Worm (Caenorhabditis elegans) whole organism, L2 larva: ENCODE results near the gene Y55H10A.2.
"Not testable (repeated sequence)": the region's sequence is repeated elsewhere in the genome, so short reads cannot be mapped to it uniquely, and the experiment has no call there.

Experiments used
- R02D3.7 ChIP-seq: fragments of 150-350 bp; optimal IDR thresholded peaks from 2 replicates; lab custom pipeline; 2014; ENCODE audit warnings: missing biosample characterization, missing genetic modification characterization
- ZK546.5 ChIP-seq: sonication (generic microtip); optimal IDR thresholded peaks from 2 replicates; lab custom pipeline; 2017; ENCODE audit warnings: missing biosample characterization, missing genetic modification characterization
- aly-2 ChIP-seq: fragments of 150-350 bp; optimal IDR thresholded peaks from 2 replicates; lab custom pipeline; 2014; ENCODE audit warnings: missing biosample characterization, missing genetic modification characterization
- ama-1 ChIP-seq: fragments of 150-350 bp; optimal IDR thresholded peaks from 2 replicates; lab custom pipeline; 2018; ENCODE audit warnings: inconsistent platforms
- blmp-1 ChIP-seq: sonication (generic microtip); optimal IDR thresholded peaks from 2 replicates; lab custom pipeline; 2017; ENCODE audit warnings: missing genetic modification characterization, mild to moderate bottlenecking, missing compliant biosample characterization, antibody characterized with exemption, moderate library complexity; ENCODE audit not compliant: insufficient read depth
- ceh-82 ChIP-seq: fragments of 150-350 bp; optimal IDR thresholded peaks from 2 replicates; lab custom pipeline; 2014; ENCODE audit warnings: missing biosample characterization, missing genetic modification characterization
- crh-2 ChIP-seq: sonication (generic microtip); optimal IDR thresholded peaks from 2 replicates; lab custom pipeline; 2017; ENCODE audit warnings: missing biosample characterization, missing genetic modification characterization
- egl-27 ChIP-seq: sonication (generic microtip); optimal IDR thresholded peaks from 3 replicates; lab custom pipeline; 2017; ENCODE audit warnings: missing biosample characterization, missing genetic modification reagents, missing genetic modification characterization
- elt-3 ChIP-seq: sonication (generic microtip); optimal IDR thresholded peaks from 2 replicates; lab custom pipeline; 2017; ENCODE audit warnings: missing biosample characterization, missing genetic modification characterization
- fos-1 ChIP-seq: fragments of 150-350 bp; optimal IDR thresholded peaks from 2 replicates; lab custom pipeline; 2014; ENCODE audit warnings: missing biosample characterization, missing genetic modification characterization
- gmeb-1 ChIP-seq: fragments of 150-350 bp; optimal IDR thresholded peaks from 2 replicates; lab custom pipeline; 2014; ENCODE audit warnings: missing biosample characterization, missing genetic modification characterization
- lin-13 ChIP-seq: fragments of 150-350 bp; optimal IDR thresholded peaks from 2 replicates; lab custom pipeline; 2014; ENCODE audit warnings: missing biosample characterization, missing genetic modification reagents, missing genetic modification characterization
- lin-39 ChIP-seq: fragments of 150-350 bp; optimal IDR thresholded peaks from 2 replicates; lab custom pipeline; 2014; ENCODE audit warnings: missing biosample characterization, missing genetic modification reagents, missing genetic modification characterization
- lsy-2 ChIP-seq, 2 experiments: fragments of 150-350 bp in 1 of 2; sonication (generic microtip) in 1 of 2; optimal IDR thresholded peaks; 2 replicates each; lab custom pipeline; 2014 to 2017; ENCODE audit warnings: missing biosample characterization in 2 of 2, missing genetic modification characterization in 2 of 2
- mab-5 ChIP-seq: fragments of 150-350 bp; optimal IDR thresholded peaks from 2 replicates; lab custom pipeline; 2014; ENCODE audit warnings: missing biosample characterization, missing genetic modification characterization
- mbf-1 ChIP-seq: sonication (generic microtip); optimal IDR thresholded peaks from 2 replicates; lab custom pipeline; 2017; ENCODE audit warnings: missing biosample characterization, missing genetic modification characterization
- nhr-10 ChIP-seq: sonication (generic microtip); optimal IDR thresholded peaks from 2 replicates; lab custom pipeline; 2017; ENCODE audit warnings: missing biosample characterization, missing genetic modification characterization
- nhr-11 ChIP-seq: fragments of 150-350 bp; optimal IDR thresholded peaks from 2 replicates; lab custom pipeline; 2014; ENCODE audit warnings: missing biosample characterization, missing genetic modification characterization
- nhr-12 ChIP-seq: fragments of 150-350 bp; optimal IDR thresholded peaks from 2 replicates; lab custom pipeline; 2014; ENCODE audit warnings: missing biosample characterization, missing genetic modification characterization
- nhr-23 ChIP-seq: fragments of 150-350 bp; optimal IDR thresholded peaks from 2 replicates; lab custom pipeline; 2014; ENCODE audit warnings: missing biosample characterization, missing genetic modification reagents, missing genetic modification characterization
- nhr-25 ChIP-seq: fragments of 150-350 bp; sonication (generic microtip); optimal IDR thresholded peaks from 3 replicates; lab custom pipeline; 2014; ENCODE audit warnings: missing biosample characterization, missing genetic modification characterization
- nhr-6 ChIP-seq: fragments of 150-350 bp; optimal IDR thresholded peaks from 2 replicates; lab custom pipeline; 2014; ENCODE audit warnings: missing biosample characterization, missing genetic modification characterization
- nhr-77 ChIP-seq: fragments of 150-350 bp; optimal IDR thresholded peaks from 2 replicates; lab custom pipeline; 2014; ENCODE audit warnings: missing biosample characterization, missing genetic modification characterization
- peb-1 ChIP-seq: fragments of 150-350 bp; optimal IDR thresholded peaks from 2 replicates; lab custom pipeline; 2014; ENCODE audit warnings: missing biosample characterization, missing genetic modification characterization
- sem-4 ChIP-seq: fragments of 150-350 bp; optimal IDR thresholded peaks from 2 replicates; lab custom pipeline; 2014; ENCODE audit warnings: missing biosample characterization, missing genetic modification reagents, missing genetic modification characterization
- skn-1 ChIP-seq: sonication (generic microtip); optimal IDR thresholded peaks from 2 replicates; lab custom pipeline; 2017; ENCODE audit warnings: missing biosample characterization, missing genetic modification characterization
- sma-3 ChIP-seq: sonication (generic microtip); optimal IDR thresholded peaks from 2 replicates; lab custom pipeline; 2016; ENCODE audit warnings: missing genetic modification reagents, missing genetic modification characterization, missing compliant biosample characterization
- sma-9 ChIP-seq, 2 experiments: fragments of 150-350 bp in 1 of 2; sonication (generic microtip) in 1 of 2; optimal IDR thresholded peaks; 2 replicates each; lab custom pipeline; 2014 to 2016; ENCODE audit warnings: missing genetic modification characterization in 2 of 2, mild to moderate bottlenecking in 1 of 2, missing biosample characterization in 1 of 2, missing compliant biosample characterization in 1 of 2, missing genetic modification reagents in 1 of 2, moderate library complexity in 1 of 2
- unc-39 ChIP-seq: fragments of 150-350 bp; optimal IDR thresholded peaks from 2 replicates; lab custom pipeline; 2014; ENCODE audit warnings: missing biosample characterization, missing genetic modification characterization
- unc-62 ChIP-seq: fragments of 150-350 bp; optimal IDR thresholded peaks from 2 replicates; lab custom pipeline; 2014; ENCODE audit warnings: missing biosample characterization, missing genetic modification reagents, missing genetic modification characterization
- ztf-1 ChIP-seq: fragments of 200-800 bp; sonication (Bioruptor generic); conservative IDR thresholded peaks from 2 replicates; pipeline ENCODE4 v1.3.6; 2022; ENCODE audit warnings: missing genetic modification characterization, missing compliant biosample characterization

Y55H10A.2 gene

ce11 chrIV:3386504-3387290, 23.4 kb downstream of the Y55H10A.2 start:
- TF ChIP-seq elt-3 (no peak), sem-4 (tag; lab: Kevin White, UChicago) (no peak), mab-5 (tag; lab: Kevin White, UChicago) (no peak), nhr-25 (tag; lab: Kevin White, UChicago) (no peak), lin-13 (GFP tag; lab: Kevin White, UChicago) (no peak), lsy-2 (tag; optimal IDR thresholded peaks at IDR 0.05; lab: Kevin White, UChicago) (peak in 1 of 2 experiments; percentile 6), fos-1 (tag; lab: Kevin White, UChicago) (no peak), peb-1 (tag; lab: Kevin White, UChicago) (no peak), ama-1 (lab: Kevin White, UChicago) (peak; percentile 53), sma-3 (GFP tag; lab: Kevin White, UChicago) (no peak), ztf-1 (GFP tag; lab: Robert Waterston, UW) (no peak), crh-2 (tag; lab: Kevin White, UChicago) (peak; percentile 9), gmeb-1 (no peak), unc-39 (no peak), nhr-6 (tag; lab: Kevin White, UChicago) (no peak), blmp-1 (no peak)

ce11 chrIV:3389999-3390398, 26.7 kb downstream of the Y55H10A.2 start, which contains the start of gene B0546.5:
Gene B0546.5 (minus strand): TSS chrIV:3390099.
- not testable (repeated sequence) for TF ChIP-seq unc-62; ztf-1 (GFP tag; lab: Robert Waterston, UW); aly-2

- TF ChIP-seq mbf-1 (tag; lab: Kevin White, UChicago); ztf-1 (GFP tag; lab: Robert Waterston, UW); lin-39 (tag; lab: Kevin White, UChicago): not testable (repeated sequence)
- TF ChIP-seq, all 48 proteins: peak for 0; not testable (repeated sequence) for 48
Measured at ce11 chrIV:3394066-3394465, 30.7 kb downstream of the Y55H10A.2 start, which contains the start of gene C04C3.4. Gene C04C3.4 (plus strand): TSS chrIV:3394366.

- TF ChIP-seq mab-5 (tag; lab: Kevin White, UChicago) (no peak), ceh-82 (tag; lab: Kevin White, UChicago) (no peak), lin-13 (GFP tag; lab: Kevin White, UChicago) (no peak), nhr-23 (tag; lab: Kevin White, UChicago) (no peak), egl-27 (tag; lab: Kevin White, UChicago) (no peak), elt-3 (no peak)
Measured at ce11 chrIV:3395581-3395980, 32.3 kb downstream of the Y55H10A.2 start, which contains the start of gene C04C3.14. Gene C04C3.14 (plus strand): TSS chrIV:3395881.

- TF ChIP-seq sma-9 (GFP tag; optimal IDR thresholded peaks at IDR 0.05; lab: Kevin White, UChicago) (no peak), sma-9 (tag; optimal IDR thresholded peaks at IDR 0.05; lab: Kevin White, UChicago) (no peak), nhr-77 (tag; lab: Kevin White, UChicago) (no peak), R02D3.7 (tag; lab: Kevin White, UChicago) (no peak), ZK546.5 (tag; lab: Kevin White, UChicago) (no peak), egl-27 (tag; lab: Kevin White, UChicago) (no peak), ztf-1 (GFP tag; lab: Robert Waterston, UW) (no peak), nhr-11 (tag; lab: Kevin White, UChicago) (no peak), gmeb-1 (no peak), blmp-1 (no peak), nhr-10 (no peak), sma-3 (GFP tag; lab: Kevin White, UChicago) (no peak), nhr-12 (no peak), nhr-6 (tag; lab: Kevin White, UChicago) (no peak), mab-5 (tag; lab: Kevin White, UChicago) (no peak), peb-1 (tag; lab: Kevin White, UChicago) (no peak), crh-2 (tag; lab: Kevin White, UChicago) (no peak), skn-1 (tag; lab: Kevin White, UChicago) (no peak)
Measured at ce11 chrIV:3398078-3398477, 34.8 kb downstream of the Y55H10A.2 start.
